Fruit fly (Drosophila melanogaster): ENCODE measurements around the gene lmgB.

lmgB gene

dm6 chr2L:8485562-8485961 lies 42.9 kb downstream of the lmgB start (continued):
- TF ChIP-seq hth (optimal IDR thresholded peaks at IDR 0.05) (no peak), schlank (tag; optimal IDR thresholded peaks at IDR 0.05) (no peak), CG7271 (tag; optimal IDR thresholded peaks at IDR 0.05) (no peak), CG31441 (GFP tag; IDR thresholded peaks at IDR 0.05) (no peak), prd (optimal IDR thresholded peaks at IDR 0.05) (no peak), prd (GFP tag; IDR thresholded peaks at IDR 0.05) (no peak), Deaf1 (tag; optimal IDR thresholded peaks at IDR 0.05) (no peak), CG6683 (GFP tag; optimal IDR thresholded peaks at IDR 0.05) (no peak), Ptx1 (GFP tag; IDR thresholded peaks at IDR 0.05) (no peak), pita (GFP tag; optimal IDR thresholded peaks at IDR 0.05) (no peak), CG7839 (tag; optimal IDR thresholded peaks at IDR 0.05) (peak; percentile 22), Ravus (GFP tag; IDR thresholded peaks at IDR 0.05) (no peak), otp (GFP tag; IDR thresholded peaks at IDR 0.05) (no peak), jigr1 (GFP tag; IDR thresholded peaks at IDR 0.05) (no peak), sr (GFP tag; IDR thresholded peaks at IDR 0.05) (no peak), disco-r (GFP tag; optimal IDR thresholded peaks at IDR 0.05) (no peak), pho (GFP tag; optimal IDR thresholded peaks at IDR 0.05) (no peak), bbx (GFP tag; IDR thresholded peaks at IDR 0.05; ENCODE audit: partially characterized antibody) (peak; percentile 76), tgo (GFP tag; IDR thresholded peaks at IDR 0.05) (no peak), CG17361 (GFP tag; IDR thresholded peaks at IDR 0.05) (no peak), unpg (GFP tag; optimal IDR thresholded peaks at IDR 0.05) (no peak), usp (GFP tag; optimal IDR thresholded peaks at IDR 0.05) (no peak), CG18262 (tag; optimal IDR thresholded peaks at IDR 0.05) (no peak), CG43689 (GFP tag; IDR thresholded peaks at IDR 0.05) (no peak), D19A (tag; optimal IDR thresholded peaks at IDR 0.05) (no peak), CG11696 (GFP tag; IDR thresholded peaks at IDR 0.05) (no peak), CG18011 (GFP tag; optimal IDR thresholded peaks at IDR 0.05) (no peak), HLH3B (GFP tag; IDR thresholded peaks at IDR 0.05) (no peak), zf30C (GFP tag; optimal IDR thresholded peaks at IDR 0.05) (no peak), CG32772 (GFP tag; IDR thresholded peaks at IDR 0.05) (no peak), Taf1 (GFP tag; IDR thresholded peaks at IDR 0.05) (no peak), CG10979 (tag; optimal IDR thresholded peaks at IDR 0.05) (no peak), Hmr (GFP tag; optimal IDR thresholded peaks at IDR 0.05) (no peak), Bteb2 (GFP tag; optimal IDR thresholded peaks at IDR 0.05) (no peak), CG5953 (GFP tag; IDR thresholded peaks at IDR 0.05) (no peak), grau (tag; optimal IDR thresholded peaks at IDR 0.05) (no peak), tx (GFP tag; optimal IDR thresholded peaks at IDR 0.05) (no peak), NC2β (GFP tag; optimal IDR thresholded peaks at IDR 0.05) (no peak), CG7963 (GFP tag; IDR thresholded peaks at IDR 0.05; ENCODE audit: partially characterized antibody) (no peak), CG10959 (GFP tag; IDR thresholded peaks at IDR 0.05) (no peak), peb (GFP tag; IDR thresholded peaks at IDR 0.05) (no peak), grn (GFP tag; optimal IDR thresholded peaks at IDR 0.05) (no peak), unc-4 (GFP tag; IDR thresholded peaks at IDR 0.05; ENCODE audit: partially characterized antibody) (peak; percentile 39; the same call in 1 of the 2 replicates), toy (GFP tag; IDR thresholded peaks at IDR 0.05) (no peak), Scr (GFP tag; IDR thresholded peaks at IDR 0.05; ENCODE audit: partially characterized antibody) (peak; percentile 56), crp (GFP tag; optimal IDR thresholded peaks at IDR 0.05) (no peak), MTF-1 (GFP tag; optimal IDR thresholded peaks at IDR 0.05; ENCODE audit: borderline replicate concordance) (no peak), CG13287 (GFP tag; IDR thresholded peaks at IDR 0.05; ENCODE audit: partially characterized antibody) (peak; percentile 50; the same call in 1 of the 2 replicates), CG3163 (GFP tag; optimal IDR thresholded peaks at IDR 0.05) (no peak), ranshi (GFP tag; IDR thresholded peaks at IDR 0.05) (no peak), CG3726 (GFP tag; IDR thresholded peaks at IDR 0.05) (no peak), CG1792 (GFP tag; optimal IDR thresholded peaks at IDR 0.05) (no peak), Optix (GFP tag; IDR thresholded peaks at IDR 0.05) (no peak)
